Fruit fly (Drosophila melanogaster) whole organism, wandering third instar larva: Measurements from ENCODE around the gene AP-1sigma.

Experiments
- Abd-B ChIP-seq: fragments of >200 bp; optimal IDR thresholded peaks from 2 replicates; lab custom pipeline; 2017; ENCODE audit warnings: missing biosample characterization, missing genetic modification characterization
- CG32264 ChIP-seq: fragments of 200-800 bp; sonication (Bioruptor generic); optimal IDR thresholded peaks from 2 replicates; lab custom pipeline; 2016; ENCODE audit warnings: missing biosample characterization, missing genetic modification characterization
- CG9705 ChIP-seq: fragments of 200-800 bp; sonication (Bioruptor generic); optimal IDR thresholded peaks from 2 replicates; lab custom pipeline; 2018; ENCODE audit warnings: missing biosample characterization, mild to moderate bottlenecking, missing genetic modification characterization
- CrebA ChIP-seq: fragments of 200-800 bp; sonication (Bioruptor generic); optimal IDR thresholded peaks from 2 replicates; lab custom pipeline; 2016; ENCODE audit warnings: missing biosample characterization, mild to moderate bottlenecking, missing genetic modification characterization, borderline replicate concordance
- Dfd ChIP-seq: fragments of >200 bp; optimal IDR thresholded peaks from 2 replicates; lab custom pipeline; 2017; ENCODE audit warnings: missing biosample characterization, missing genetic modification characterization
- Dif ChIP-seq: fragments of 200-275, 200-300 bp; sonication (Bioruptor generic); optimal IDR thresholded peaks from 2 replicates; lab custom pipeline; 2018; ENCODE audit warnings: missing biosample characterization, missing genetic modification characterization; ENCODE audit not compliant: partially characterized antibody
- GATAd ChIP-seq: sonication (Bioruptor generic); optimal IDR thresholded peaks from 2 replicates; lab custom pipeline; 2016; ENCODE audit warnings: missing biosample characterization, missing genetic modification characterization
- HLH106 ChIP-seq: fragments of 200-800 bp; optimal IDR thresholded peaks from 3 replicates; lab custom pipeline; 2019; ENCODE audit warnings: missing biosample characterization, mild to moderate bottlenecking, missing genetic modification characterization, moderate library complexity
- Hr78 ChIP-seq: fragments of >200 bp; optimal IDR thresholded peaks from 2 replicates; lab custom pipeline; 2017; ENCODE audit warnings: missing biosample characterization, missing genetic modification characterization
- Hr83 ChIP-seq: fragments of 200-300 bp; sonication (Bioruptor generic); optimal IDR thresholded peaks from 2 replicates; lab custom pipeline; 2016; ENCODE audit warnings: missing biosample characterization, mild to moderate bottlenecking, missing genetic modification characterization, moderate library complexity; ENCODE audit not compliant: poor library complexity, severe bottlenecking
- Jra ChIP-seq: sonication (Bioruptor generic); optimal IDR thresholded peaks from 2 replicates; lab custom pipeline; 2016; ENCODE audit warnings: missing biosample characterization, missing genetic modification characterization
- Mio ChIP-seq: sonication (Bioruptor generic); optimal IDR thresholded peaks from 2 replicates; lab custom pipeline; 2016; ENCODE audit warnings: missing biosample characterization, missing genetic modification characterization
- Myc ChIP-seq: fragments of >200 bp; optimal IDR thresholded peaks from 2 replicates; lab custom pipeline; 2017
- N ChIP-seq: fragments of >200 bp; optimal IDR thresholded peaks from 2 replicates; lab custom pipeline; 2018; ENCODE audit warnings: missing biosample characterization, missing external identifiers, missing genetic modification characterization
- OdsH ChIP-seq: fragments of 200-800 bp; sonication (Bioruptor generic); optimal IDR thresholded peaks from 2 replicates; lab custom pipeline; 2016; ENCODE audit warnings: missing biosample characterization, mild to moderate bottlenecking, missing genetic modification characterization
- Rel ChIP-seq, 2 experiments: fragments of 200-800 bp; sonication (Bioruptor generic) in 1 of 2; optimal IDR thresholded peaks; 2 replicates in 1 of 2; 3 replicates in 1 of 2; lab custom pipeline; 2016 to 2019; ENCODE audit warnings: mild to moderate bottlenecking in 2 of 2, missing biosample characterization in 2 of 2, missing genetic modification characterization in 2 of 2, moderate library complexity in 1 of 2
- Sp1 ChIP-seq: fragments of 200-800 bp; sonication (Bioruptor generic); optimal IDR thresholded peaks from 3 replicates; lab custom pipeline; 2019; ENCODE audit warnings: missing biosample characterization, mild to moderate bottlenecking, missing genetic modification characterization, moderate library complexity
- Vsx2 ChIP-seq: fragments of 200-300, 225-300 bp; sonication (Bioruptor generic); optimal IDR thresholded peaks from 2 replicates; lab custom pipeline; 2018; ENCODE audit warnings: missing biosample characterization, missing genetic modification characterization; ENCODE audit not compliant: partially characterized antibody
- br ChIP-seq: fragments of 200-800 bp; sonication (Bioruptor generic); optimal IDR thresholded peaks from 2 replicates; lab custom pipeline; 2016; ENCODE audit warnings: missing biosample characterization, missing genetic modification characterization
- brk ChIP-seq: fragments of 200-800 bp; sonication (Bioruptor generic); optimal IDR thresholded peaks from 2 replicates; lab custom pipeline; 2016; ENCODE audit warnings: missing biosample characterization, mild to moderate bottlenecking, missing genetic modification characterization
- dl ChIP-seq, 2 experiments: fragments of 175-275, 200-275 bp in 1 of 2; fragments of 200-275 bp in 1 of 2; sonication (Bioruptor generic); optimal IDR thresholded peaks; lab custom pipeline; 2018; ENCODE audit warnings: mild to moderate bottlenecking in 2 of 2, missing biosample characterization in 2 of 2, missing genetic modification characterization in 2 of 2, moderate library complexity in 2 of 2; ENCODE audit not compliant: partially characterized antibody in 2 of 2, insufficient read depth in 1 of 2
- dmrt93B ChIP-seq: fragments of 200-800 bp; sonication (Bioruptor generic); optimal IDR thresholded peaks from 2 replicates; lab custom pipeline; 2018; ENCODE audit warnings: missing biosample characterization, mild to moderate bottlenecking, missing genetic modification characterization
- dsf ChIP-seq: sonication (Bioruptor generic); optimal IDR thresholded peaks from 2 replicates; lab custom pipeline; 2016; ENCODE audit warnings: missing biosample characterization, missing genetic modification characterization, borderline replicate concordance
- ey ChIP-seq: fragments of 200-800 bp; sonication (Bioruptor generic); optimal IDR thresholded peaks from 2 replicates; lab custom pipeline; 2016; ENCODE audit warnings: missing biosample characterization, missing genetic modification characterization
- foxo ChIP-seq, 2 experiments: fragments of 200-800 bp; sonication (Bioruptor generic); optimal IDR thresholded peaks; 2 replicates in 1 of 2; 3 replicates in 1 of 2; lab custom pipeline; 2016 to 2017; ENCODE audit warnings: missing biosample characterization in 2 of 2, missing genetic modification characterization in 2 of 2
- fru ChIP-seq: fragments of 200-800 bp; sonication (Bioruptor generic); optimal IDR thresholded peaks from 3 replicates; lab custom pipeline; 2016; ENCODE audit warnings: missing biosample characterization, mild to moderate bottlenecking, missing genetic modification characterization
- h ChIP-seq: fragments of 200-800 bp; sonication (Bioruptor generic); optimal IDR thresholded peaks from 3 replicates; lab custom pipeline; 2016; ENCODE audit warnings: missing biosample characterization, mild to moderate bottlenecking, missing genetic modification characterization
- jim ChIP-seq: fragments of 175-275, 200-325 bp; sonication (Bioruptor generic); optimal IDR thresholded peaks from 2 replicates; lab custom pipeline; 2016; ENCODE audit warnings: missing biosample characterization, mild to moderate bottlenecking, missing genetic modification characterization
- lola ChIP-seq: fragments of >200 bp; optimal IDR thresholded peaks from 2 replicates; lab custom pipeline; 2017; ENCODE audit warnings: missing biosample characterization, missing genetic modification characterization
- pan ChIP-seq: fragments of >200 bp; optimal IDR thresholded peaks from 2 replicates; lab custom pipeline; 2017
- psq ChIP-seq: fragments of 200-800 bp; sonication (Bioruptor generic); optimal IDR thresholded peaks from 3 replicates; lab custom pipeline; 2017; ENCODE audit warnings: missing biosample characterization, mild to moderate bottlenecking, missing genetic modification characterization, moderate library complexity
- rgr ChIP-seq: fragments of 200-800 bp; sonication (Bioruptor generic); optimal IDR thresholded peaks from 3 replicates; lab custom pipeline; 2016; ENCODE audit warnings: missing biosample characterization, mild to moderate bottlenecking, missing genetic modification characterization
- sage ChIP-seq: fragments of 200-800 bp; sonication (Bioruptor generic); optimal IDR thresholded peaks from 2 replicates; lab custom pipeline; 2016; ENCODE audit warnings: missing biosample characterization, mild to moderate bottlenecking, missing genetic modification characterization
- sv ChIP-seq: fragments of 200-800 bp; sonication (Bioruptor generic); optimal IDR thresholded peaks from 3 replicates; lab custom pipeline; 2016; ENCODE audit warnings: missing biosample characterization, missing genetic modification characterization
- tai ChIP-seq: sonication (Bioruptor generic); optimal IDR thresholded peaks from 2 replicates; lab custom pipeline; 2016; ENCODE audit warnings: missing biosample characterization, missing genetic modification characterization
- usp ChIP-seq: fragments of >200 bp; optimal IDR thresholded peaks from 2 replicates; lab custom pipeline; 2017; ENCODE audit warnings: missing biosample characterization, missing genetic modification characterization
- woc ChIP-seq: sonication (Bioruptor generic); optimal IDR thresholded peaks from 2 replicates; lab custom pipeline; 2016; ENCODE audit warnings: missing biosample characterization, mild to moderate bottlenecking, missing genetic modification characterization

The AP-1sigma gene

dm6 chr3R:23969449-23969848 lies 11.0 kb downstream of the AP-1sigma start:
- TF ChIP-seq HLH106 (tag; lab: Kevin White, UChicago), result no peak
- no peak for TF ChIP-seq fru (GFP tag; lab: Kevin White, UChicago)
- TF ChIP-seq pan, result no peak
- TF ChIP-seq Dif, result no peak
- no peak for TF ChIP-seq usp
- TF ChIP-seq psq (GFP tag; lab: Kevin White, UChicago), result no peak
- TF ChIP-seq br, result no peak
- TF ChIP-seq Hr83 (GFP tag; lab: Kevin White, UChicago), result no peak
- no peak for TF ChIP-seq dmrt93B (GFP tag; lab: Kevin White, UChicago)
- no peak for TF ChIP-seq woc
- no peak for TF ChIP-seq CG9705 (GFP tag; lab: Kevin White, UChicago)
- TF ChIP-seq sage (GFP tag; lab: Kevin White, UChicago), result no peak
- no peak for TF ChIP-seq jim (GFP tag; lab: Kevin White, UChicago)
- no peak for TF ChIP-seq Jra (GFP tag; lab: Kevin White, UChicago)
- no peak for TF ChIP-seq Myc
- TF ChIP-seq CG32264 (GFP tag; lab: Kevin White, UChicago), result no peak
- TF ChIP-seq ey (GFP tag; lab: Kevin White, UChicago), result no peak

dm6 chr3R:23971208-23971607 lies 12.8 kb downstream of the AP-1sigma start:
- TF ChIP-seq pan (no peak), foxo (GFP tag; optimal IDR thresholded peaks at IDR 0.05; lab: Kevin White, UChicago) (no peak), CG32264 (GFP tag; lab: Kevin White, UChicago) (no peak), Rel (GFP tag; optimal IDR thresholded peaks at IDR 0.05; lab: Kevin White, UChicago) (no peak), Rel (tag; optimal IDR thresholded peaks at IDR 0.05; lab: Kevin White, UChicago) (no peak), woc (no peak), ey (GFP tag; lab: Kevin White, UChicago) (no peak), dl (GFP tag; optimal IDR thresholded peaks at IDR 0.05; lab: Kevin White, UChicago; ENCODE audit: insufficient read depth in 1 of 2, partially characterized antibody in 2 of 2) (no peak), sage (GFP tag; lab: Kevin White, UChicago) (no peak)

dm6 chr3R:23971764-23972163 lies 13.3 kb downstream of the AP-1sigma start:
- TF ChIP-seq HLH106 (tag; lab: Kevin White, UChicago) (no peak), h (GFP tag; lab: Kevin White, UChicago) (no peak), lola (GFP tag; lab: Kevin White, UChicago) (no peak), Dfd (GFP tag; lab: Kevin White, UChicago) (no peak), br (no peak), Hr83 (GFP tag; lab: Kevin White, UChicago) (no peak), CrebA (GFP tag; lab: Kevin White, UChicago) (no peak), Vsx2 (GFP tag; lab: Kevin White, UChicago) (no peak), dmrt93B (GFP tag; lab: Kevin White, UChicago) (no peak), rgr (GFP tag; lab: Kevin White, UChicago) (no peak), CG32264 (GFP tag; lab: Kevin White, UChicago) (no peak), GATAd (GFP tag; lab: Kevin White, UChicago) (no peak), CG9705 (GFP tag; lab: Kevin White, UChicago) (no peak), Myc (no peak), pan (no peak), jim (GFP tag; lab: Kevin White, UChicago) (no peak), sv (GFP tag; lab: Kevin White, UChicago) (no peak), woc (no peak), sage (GFP tag; lab: Kevin White, UChicago) (no peak), brk (GFP tag; lab: Kevin White, UChicago) (no peak)

dm6 chr3R:23981645-23982044 lies 23.2 kb downstream of the AP-1sigma start:
- TF ChIP-seq dsf (GFP tag; lab: Kevin White, UChicago), result no peak
- TF ChIP-seq Dfd (GFP tag; lab: Kevin White, UChicago), result peak; percentile 93

- TF ChIP-seq lola (GFP tag; lab: Kevin White, UChicago) (no peak), CG9705 (GFP tag; lab: Kevin White, UChicago) (peak; percentile 47), Dif (no peak), ey (GFP tag; lab: Kevin White, UChicago) (no peak), br (peak; percentile 71), CrebA (GFP tag; lab: Kevin White, UChicago) (no peak), CG32264 (GFP tag; lab: Kevin White, UChicago) (no peak), psq (GFP tag; lab: Kevin White, UChicago) (peak; percentile 22), Hr78 (GFP tag; lab: Kevin White, UChicago) (no peak), Vsx2 (GFP tag; lab: Kevin White, UChicago) (peak; percentile 83), dsf (GFP tag; lab: Kevin White, UChicago) (no peak), jim (GFP tag; lab: Kevin White, UChicago) (peak; percentile 45), usp (no peak), Mio (GFP tag; lab: Kevin White, UChicago) (no peak), OdsH (GFP tag; lab: Kevin White, UChicago) (peak; percentile 62), GATAd (GFP tag; lab: Kevin White, UChicago) (no peak), woc (no peak), Dfd (GFP tag; lab: Kevin White, UChicago) (no peak), Sp1 (GFP tag; lab: Kevin White, UChicago) (peak; percentile 15), brk (GFP tag; lab: Kevin White, UChicago) (no peak), Abd-B (no peak), dl (GFP tag; optimal IDR thresholded peaks at IDR 0.05; lab: Kevin White, UChicago; ENCODE audit: insufficient read depth in 1 of 2, partially characterized antibody in 2 of 2) (no peak), N (GFP tag; lab: Kevin White, UChicago) (no peak), Rel (GFP tag; optimal IDR thresholded peaks at IDR 0.05; lab: Kevin White, UChicago) (no peak), Rel (tag; optimal IDR thresholded peaks at IDR 0.05; lab: Kevin White, UChicago) (peak; percentile 64), tai (GFP tag; lab: Kevin White, UChicago) (no peak)
Measured at dm6 chr3R:23986479-23986930, 28.1 kb downstream of the AP-1sigma start, which contains the start of the genes CG13603 and CG5902. TSS of gene CG13603 (minus strand) at chr3R:23986569. TSS of gene CG5902 (plus strand) at chr3R:23986642.
